Fruit fly (Drosophila melanogaster) whole organism: ENCODE results near the gene Noc2.

Source experiments
- CG8478 ChIP-seq: fragments of >200 bp; optimal IDR thresholded peaks from 2 replicates; lab custom pipeline; 2018; ENCODE audit warnings: inconsistent platforms
- Dll ChIP-seq: fragments of >200 bp; optimal IDR thresholded peaks from 2 replicates; lab custom pipeline; 2017
- pan ChIP-seq: fragments of >200 bp; optimal IDR thresholded peaks from 2 replicates; lab custom pipeline; 2017
- usp ChIP-seq: fragments of >200 bp; optimal IDR thresholded peaks from 2 replicates; lab custom pipeline; 2017; ENCODE audit warnings: missing biosample characterization, missing genetic modification characterization, mixed read lengths

DNA sequence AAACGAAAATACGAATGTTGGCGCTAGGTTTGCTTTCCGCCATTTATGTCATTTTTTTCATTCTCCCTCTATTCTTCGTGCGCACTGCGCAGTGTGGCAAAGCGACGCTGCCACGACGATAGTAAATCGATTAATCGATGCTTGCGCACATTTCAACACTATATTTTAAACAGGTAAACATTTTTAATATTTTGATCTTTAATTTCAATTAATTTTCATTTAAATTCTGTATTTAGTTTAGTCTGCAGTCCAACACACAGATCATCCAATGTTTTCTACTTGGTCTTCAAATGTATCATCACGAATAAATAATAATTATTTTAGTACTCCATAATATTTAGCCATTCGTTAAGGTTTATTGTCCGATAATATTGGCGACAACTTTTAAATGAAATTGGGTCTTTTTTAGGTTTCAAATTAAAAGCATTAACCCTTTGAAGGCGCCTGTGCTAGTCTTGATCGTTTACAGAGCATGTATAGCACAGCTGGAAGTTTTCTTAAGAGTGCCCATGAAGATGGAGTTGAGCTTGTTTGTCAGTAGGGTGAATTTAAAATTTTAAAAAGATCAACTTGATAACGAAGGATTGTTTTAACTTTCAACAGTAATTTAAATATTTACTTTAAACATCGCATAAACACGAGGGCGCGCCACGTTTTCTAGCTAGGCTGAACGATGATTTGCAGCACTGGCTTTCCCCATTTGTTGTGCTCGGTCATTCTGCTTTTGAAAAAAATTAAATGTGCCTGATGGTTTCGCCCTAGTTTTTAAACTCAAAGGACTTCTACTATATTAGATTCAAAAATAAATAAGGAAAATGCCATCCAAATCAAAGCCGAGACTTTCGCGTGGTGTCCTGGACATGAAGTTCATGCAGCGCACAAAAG is 7.0 kb upstream of the Noc2 start, which contains the start of the genes Mpp6 and E2f2:
- TF ChIP-seq CG8478 (lab: Kevin White, UChicago): no peak
- no peak for TF ChIP-seq Dll (lab: Kevin White, UChicago)
- no peak for TF ChIP-seq pan (lab: Kevin White, UChicago)
- TF ChIP-seq usp (GFP tag; lab: Kevin White, UChicago): no peak
